Fruit fly (Drosophila melanogaster) whole organism, embryonic: ENCODE measurements around the gene SrpRbeta.

Experiments used
- Adf1 ChIP-seq: fragments of 200-800 bp; sonication (Bioruptor generic); IDR thresholded peaks from 2 replicates; pipeline ENCODE4 v1.3.6; 2022; ENCODE audit warnings: missing biosample characterization, missing genetic modification characterization
- BEAF-32 ChIP-seq: fragments of 200-800 bp; sonication (Bioruptor generic); optimal IDR thresholded peaks from 3 replicates; lab custom pipeline; 2017; ENCODE audit warnings: missing biosample characterization, missing genetic modification characterization, mild to moderate bottlenecking, moderate library complexity, missing genetic modification reagents
- C15 ChIP-seq: fragments of 200-800 bp; sonication (Bioruptor generic); IDR thresholded peaks from 3 replicates; pipeline ENCODE4 v1.3.6; 2022; ENCODE audit warnings: missing biosample characterization, missing genetic modification characterization
- CG10321 ChIP-seq: fragments of 200-800 bp; sonication (Bioruptor generic); IDR thresholded peaks from 2 replicates; pipeline ENCODE4 v1.3.6; 2022; ENCODE audit warnings: missing biosample characterization, missing genetic modification characterization
- CG10565 ChIP-seq: fragments of 200-800 bp; sonication (Bioruptor generic); optimal IDR thresholded peaks from 3 replicates; lab custom pipeline; 2016; ENCODE audit warnings: missing biosample characterization, mild to moderate bottlenecking, missing genetic modification characterization
- CG11696 ChIP-seq: fragments of 200-800 bp; sonication (Bioruptor generic); IDR thresholded peaks from 2 replicates; pipeline ENCODE4 v1.3.6; 2022; ENCODE audit warnings: missing biosample characterization, missing genetic modification characterization
- CG13894 ChIP-seq: fragments of 200-800 bp; sonication (Bioruptor generic); optimal IDR thresholded peaks from 3 replicates; lab custom pipeline; 2018; ENCODE audit warnings: missing biosample characterization, mild to moderate bottlenecking, missing genetic modification characterization, moderate library complexity
- CG16779 ChIP-seq: fragments of 200-800 bp; sonication (Bioruptor generic); IDR thresholded peaks from 2 replicates; pipeline ENCODE4 v1.3.6; 2022; ENCODE audit warnings: missing biosample characterization, missing genetic modification characterization
- CG17361 ChIP-seq: fragments of 200-800 bp; sonication (Bioruptor generic); IDR thresholded peaks from 3 replicates; pipeline ENCODE4 v1.3.6; 2022; ENCODE audit warnings: missing biosample characterization, missing genetic modification characterization
- CG18011 ChIP-seq: fragments of 200-800 bp; sonication (Bioruptor generic); optimal IDR thresholded peaks from 2 replicates; lab custom pipeline; 2017; ENCODE audit warnings: missing biosample characterization, missing genetic modification characterization, mild to moderate bottlenecking, moderate library complexity, missing genotype
- CG3065 ChIP-seq: fragments of 200-800 bp; sonication (Bioruptor generic); optimal IDR thresholded peaks from 2 replicates; lab custom pipeline; 2016; ENCODE audit warnings: missing biosample characterization, missing genetic modification characterization
- CG4854 ChIP-seq: fragments of 200-800 bp; sonication (Bioruptor generic); optimal IDR thresholded peaks from 2 replicates; lab custom pipeline; 2016; ENCODE audit warnings: missing biosample characterization, missing genetic modification characterization, inconsistent platforms
- CG6175 ChIP-seq: fragments of 200-800 bp; sonication (Bioruptor generic); IDR thresholded peaks from 3 replicates; pipeline ENCODE4 v1.3.6; 2022; ENCODE audit warnings: missing biosample characterization, missing genetic modification characterization
- CG6791 ChIP-seq: fragments of 200-800 bp; sonication (Bioruptor generic); IDR thresholded peaks from 3 replicates; pipeline ENCODE4 v1.3.6; 2022; ENCODE audit warnings: missing biosample characterization, missing genetic modification characterization; ENCODE audit not compliant: partially characterized antibody
- CG7987 ChIP-seq: fragments of 200-800 bp; sonication (Bioruptor generic); optimal IDR thresholded peaks from 2 replicates; lab custom pipeline; 2018; ENCODE audit warnings: missing biosample characterization, mild to moderate bottlenecking, missing genetic modification characterization, moderate library complexity
- CG8924 ChIP-seq: fragments of 200-800 bp; optimal IDR thresholded peaks from 3 replicates; lab custom pipeline; 2019; ENCODE audit warnings: missing biosample characterization, mild to moderate bottlenecking, missing genetic modification characterization, moderate library complexity
- CG8944 ChIP-seq: fragments of 200-800 bp; sonication (Bioruptor generic); optimal IDR thresholded peaks from 3 replicates; lab custom pipeline; 2016; ENCODE audit warnings: missing biosample characterization, missing genetic modification characterization
- Dfd ChIP-seq, 2 experiments: fragments of >200 bp; optimal IDR thresholded peaks; 2 replicates each; lab custom pipeline; 2017; ENCODE audit warnings: missing biosample characterization in 2 of 2, missing genetic modification characterization in 2 of 2
- Dll ChIP-seq: fragments of 200-800 bp; sonication (Bioruptor generic); IDR thresholded peaks from 4 replicates; pipeline ENCODE4 v1.3.6; 2022; ENCODE audit warnings: missing biosample characterization, missing genetic modification characterization; ENCODE audit not compliant: partially characterized antibody
- E2f1 ChIP-seq: fragments of 200-800 bp; sonication (Bioruptor generic); IDR thresholded peaks from 2 replicates; pipeline ENCODE4 v1.3.6; 2022; ENCODE audit warnings: missing biosample characterization, missing genetic modification characterization
- Hey ChIP-seq: fragments of 200-800 bp; sonication (Bioruptor generic); optimal IDR thresholded peaks from 3 replicates; lab custom pipeline; 2018; ENCODE audit warnings: missing biosample characterization, mild to moderate bottlenecking, missing genetic modification characterization
- Hr3 ChIP-seq: fragments of 200-800 bp; sonication (Bioruptor generic); optimal IDR thresholded peaks from 3 replicates; lab custom pipeline; 2016; ENCODE audit warnings: missing biosample characterization, missing genetic modification characterization
- Lpt ChIP-seq: fragments of >200 bp; optimal IDR thresholded peaks from 2 replicates; lab custom pipeline; 2018; ENCODE audit warnings: missing biosample characterization, missing genetic modification characterization
- Sry-δ ChIP-seq: fragments of 200-800 bp; sonication (Bioruptor generic); optimal IDR thresholded peaks from 2 replicates; lab custom pipeline; 2016; ENCODE audit warnings: missing biosample characterization, missing genetic modification characterization
- Stat92E ChIP-seq, 3 experiments: fragments of >200 bp in 2 of 3; fragments of 200-800 bp in 1 of 3; sonication (Bioruptor generic) in 1 of 3; optimal IDR thresholded peaks; 2 replicates each; lab custom pipeline; 2017 to 2019; ENCODE audit warnings: missing biosample characterization in 3 of 3, missing genetic modification characterization in 3 of 3, mild to moderate bottlenecking in 1 of 3, moderate library complexity in 1 of 3
- Vsx1 ChIP-seq: fragments of 200-800 bp; sonication (Bioruptor generic); optimal IDR thresholded peaks from 2 replicates; lab custom pipeline; 2017; ENCODE audit warnings: missing biosample characterization, mild to moderate bottlenecking, missing genetic modification characterization, missing genetic modification reagents
- ara ChIP-seq: fragments of 200-800 bp; sonication (Bioruptor generic); IDR thresholded peaks from 2 replicates; pipeline ENCODE4 v1.3.6; 2022; ENCODE audit warnings: missing biosample characterization, missing genetic modification characterization
- ash1 ChIP-seq: fragments of 200-800 bp; sonication (Bioruptor generic); optimal IDR thresholded peaks from 2 replicates; lab custom pipeline; 2018; ENCODE audit warnings: missing biosample characterization, mild to moderate bottlenecking, missing genetic modification characterization
- az2 ChIP-seq: fragments of 200-800 bp; sonication (Bioruptor generic); optimal IDR thresholded peaks from 3 replicates; lab custom pipeline; 2016; ENCODE audit warnings: missing biosample characterization, missing genetic modification characterization
- ci ChIP-seq: fragments of 200-800 bp; sonication (Bioruptor generic); IDR thresholded peaks from 3 replicates; pipeline ENCODE4 v1.3.6; 2022; ENCODE audit warnings: missing biosample characterization, missing genetic modification characterization
- crol ChIP-seq: fragments of 200-800 bp; sonication (Bioruptor generic); IDR thresholded peaks from 2 replicates; pipeline ENCODE4 v1.3.6; 2022; ENCODE audit warnings: missing biosample characterization, missing genetic modification characterization
- dm ChIP-seq: fragments of 200-800 bp; sonication (Bioruptor generic); optimal IDR thresholded peaks from 3 replicates; lab custom pipeline; 2016; ENCODE audit warnings: missing biosample characterization, missing genetic modification characterization
- emc ChIP-seq: fragments of 200-800 bp; sonication (Bioruptor generic); optimal IDR thresholded peaks from 2 replicates; lab custom pipeline; 2016; ENCODE audit warnings: missing biosample characterization, missing genetic modification characterization
- gcm ChIP-seq: fragments of 200-800 bp; sonication (Bioruptor generic); optimal IDR thresholded peaks from 2 replicates; lab custom pipeline; 2019; ENCODE audit warnings: missing biosample characterization, mild to moderate bottlenecking, missing genetic modification characterization, moderate library complexity
- gro ChIP-seq: fragments of 200-800 bp; sonication (Bioruptor generic); optimal IDR thresholded peaks from 2 replicates; lab custom pipeline; 2016; ENCODE audit warnings: missing biosample characterization, missing genetic modification characterization
- h ChIP-seq: fragments of >200 bp; optimal IDR thresholded peaks from 2 replicates; lab custom pipeline; 2017
- jing ChIP-seq: fragments of 200-800 bp; sonication (Bioruptor generic); optimal IDR thresholded peaks from 2 replicates; lab custom pipeline; 2018; ENCODE audit warnings: missing biosample characterization, mild to moderate bottlenecking, missing genetic modification characterization
- ken ChIP-seq: fragments of 200-800 bp; sonication (Bioruptor generic); IDR thresholded peaks from 3 replicates; pipeline ENCODE4 v1.3.6; 2022; ENCODE audit warnings: missing biosample characterization, missing genetic modification characterization
- lab ChIP-seq: fragments of 200-800 bp; sonication (Bioruptor generic); optimal IDR thresholded peaks from 3 replicates; lab custom pipeline; 2017; ENCODE audit warnings: missing biosample characterization, missing genetic modification characterization, mild to moderate bottlenecking, moderate library complexity, missing genetic modification reagents
- nau ChIP-seq: fragments of 200-800 bp; sonication (Bioruptor generic); optimal IDR thresholded peaks from 3 replicates; lab custom pipeline; 2017; ENCODE audit warnings: missing biosample characterization, mild to moderate bottlenecking, missing genetic modification characterization, missing genetic modification reagents
- nom ChIP-seq: fragments of 200-800 bp; sonication (Bioruptor generic); optimal IDR thresholded peaks from 2 replicates; lab custom pipeline; 2017; ENCODE audit warnings: missing biosample characterization, missing genetic modification characterization, mild to moderate bottlenecking, moderate library complexity, missing genetic modification reagents
- pros ChIP-seq: fragments of 200-800 bp; sonication (Bioruptor generic); optimal IDR thresholded peaks from 3 replicates; lab custom pipeline; 2019; ENCODE audit warnings: missing biosample characterization, mild to moderate bottlenecking, missing genetic modification characterization, moderate library complexity
- run ChIP-seq: fragments of 200-800 bp; sonication (Bioruptor generic); optimal IDR thresholded peaks from 3 replicates; lab custom pipeline; 2018; ENCODE audit warnings: missing biosample characterization, mild to moderate bottlenecking, missing genetic modification characterization
- scrt ChIP-seq: fragments of 200-800 bp; sonication (Bioruptor generic); optimal IDR thresholded peaks from 2 replicates; lab custom pipeline; 2018; ENCODE audit warnings: missing biosample characterization, mild to moderate bottlenecking, missing genetic modification characterization, moderate library complexity
- shn ChIP-seq: fragments of 200-800 bp; sonication (Bioruptor generic); optimal IDR thresholded peaks from 3 replicates; lab custom pipeline; 2016; ENCODE audit warnings: missing biosample characterization, missing genetic modification characterization
- tap ChIP-seq: fragments of 200-800 bp; optimal IDR thresholded peaks from 3 replicates; lab custom pipeline; 2019; ENCODE audit warnings: missing biosample characterization, mild to moderate bottlenecking, missing genetic modification characterization, moderate library complexity
- tio ChIP-seq: fragments of 200-800 bp; sonication (Bioruptor generic); optimal IDR thresholded peaks from 2 replicates; lab custom pipeline; 2017; ENCODE audit warnings: missing biosample characterization, missing genetic modification characterization, inconsistent platforms
- tx ChIP-seq: fragments of 200-800 bp; sonication (Bioruptor generic); optimal IDR thresholded peaks from 2 replicates; lab custom pipeline; 2016; ENCODE audit warnings: missing biosample characterization, missing genetic modification characterization
- wor ChIP-seq: fragments of 200-800 bp; sonication (Bioruptor generic); IDR thresholded peaks from 2 replicates; pipeline ENCODE4 v1.3.6; 2022; ENCODE audit warnings: missing biosample characterization, missing genetic modification characterization
- zf30C ChIP-seq: fragments of 200-800 bp; sonication (Bioruptor generic); optimal IDR thresholded peaks from 3 replicates; lab custom pipeline; 2018; ENCODE audit warnings: missing biosample characterization, mild to moderate bottlenecking, missing genetic modification characterization

Gene SrpRbeta

dm6 chr3L:8704713-8705412 is 15.2 kb downstream of the SrpRbeta start (continued):
- no peak for TF ChIP-seq gcm (GFP tag; lab: Kevin White, UChicago)
- no peak for TF ChIP-seq scrt
- peak; percentile 90 for TF ChIP-seq Hey (tag; lab: Kevin White, UChicago)
- TF ChIP-seq Dll (GFP tag; lab: Robert Waterston, UW) = 0 out of 4 replicates have a peak, but pooled peaks have one; percentile 11
- TF ChIP-seq Sry-δ (GFP tag; lab: Kevin White, UChicago) = no peak
- no peak for TF ChIP-seq CG16779 (GFP tag; lab: Robert Waterston, UW)
- peak in 1 of 3 experiments; percentile 59 for TF ChIP-seq Stat92E (GFP tag; optimal IDR thresholded peaks at IDR 0.05; lab: Kevin White, UChicago)
- peak; percentile 38 for TF ChIP-seq Vsx1 (GFP tag; lab: Kevin White, UChicago)
- no peak for TF ChIP-seq zf30C (GFP tag; lab: Kevin White, UChicago)
- TF ChIP-seq wor (GFP tag; lab: Robert Waterston, UW) = no peak
- peak; percentile 7; the same call in 1 of the 2 replicates for TF ChIP-seq Adf1 (GFP tag; lab: Robert Waterston, UW)
- TF ChIP-seq CG6791 (GFP tag; lab: Robert Waterston, UW) = no peak
- no peak for TF ChIP-seq jing (GFP tag; lab: Kevin White, UChicago)
- TF ChIP-seq CG7987 = peak; percentile 98
- TF ChIP-seq pros = no peak
- TF ChIP-seq CG4854 = no peak
- no peak for TF ChIP-seq CG3065 (GFP tag; lab: Kevin White, UChicago)
- TF ChIP-seq CG18011 = no peak
- no peak for TF ChIP-seq nau (GFP tag; lab: Kevin White, UChicago)
- no peak for TF ChIP-seq tx (GFP tag; lab: Kevin White, UChicago)
- TF ChIP-seq CG8924 (tag; lab: Kevin White, UChicago) = no peak
- TF ChIP-seq crol (GFP tag; lab: Robert Waterston, UW) = peak; percentile 14; the same call in 1 of the 2 replicates
- TF ChIP-seq gro = peak; percentile 74
- no peak for TF ChIP-seq dm (GFP tag; lab: Kevin White, UChicago)
- TF ChIP-seq emc (GFP tag; lab: Kevin White, UChicago) = no peak
- no peak for TF ChIP-seq Dfd (GFP tag; optimal IDR thresholded peaks at IDR 0.05; lab: Kevin White, UChicago)
- no peak for TF ChIP-seq run (tag; lab: Kevin White, UChicago)
- 0 out of 2 replicates have a peak, but pooled peaks have one; percentile 21 for TF ChIP-seq ara
- no peak for TF ChIP-seq tap (tag; lab: Kevin White, UChicago)
- TF ChIP-seq E2f1 (GFP tag; lab: Robert Waterston, UW) = no peak
- TF ChIP-seq C15 (GFP tag; lab: Robert Waterston, UW) = no peak
- no peak for TF ChIP-seq CG8944 (GFP tag; lab: Kevin White, UChicago)
- no peak for TF ChIP-seq BEAF-32 (GFP tag; lab: Kevin White, UChicago)
- TF ChIP-seq nom (GFP tag; lab: Kevin White, UChicago) = peak; percentile 60
- no peak for TF ChIP-seq az2 (GFP tag; lab: Kevin White, UChicago)
- TF ChIP-seq CG6175 (GFP tag; lab: Robert Waterston, UW) = no peak
- no peak for TF ChIP-seq h (lab: Kevin White, UChicago)
- no peak for TF ChIP-seq CG17361 (GFP tag; lab: Robert Waterston, UW)
- TF ChIP-seq CG10565 (GFP tag; lab: Kevin White, UChicago) = no peak
- TF ChIP-seq CG10321 (GFP tag; lab: Robert Waterston, UW) = 0 out of 2 replicates have a peak, but pooled peaks have one; percentile 17
- no peak for TF ChIP-seq Lpt
- no peak for TF ChIP-seq ash1 (GFP tag; lab: Kevin White, UChicago)
- peak; percentile 66 for TF ChIP-seq lab (GFP tag; lab: Kevin White, UChicago)
- no peak for TF ChIP-seq CG13894 (tag; lab: Kevin White, UChicago)
- TF ChIP-seq shn (GFP tag; lab: Kevin White, UChicago) = no peak
- TF ChIP-seq CG11696 (GFP tag; lab: Robert Waterston, UW) = no peak
- TF ChIP-seq Hr3 (GFP tag; lab: Kevin White, UChicago) = no peak
- TF ChIP-seq ken (GFP tag; lab: Robert Waterston, UW) = no peak
- peak; percentile 43; the same call in 2 of the 3 replicates for TF ChIP-seq ci (GFP tag; lab: Robert Waterston, UW)
- TF ChIP-seq tio (GFP tag; lab: Kevin White, UChicago) = no peak
